Worm (Caenorhabditis elegans): Measurements from ENCODE around the gene C35D10.8.

DNA sequence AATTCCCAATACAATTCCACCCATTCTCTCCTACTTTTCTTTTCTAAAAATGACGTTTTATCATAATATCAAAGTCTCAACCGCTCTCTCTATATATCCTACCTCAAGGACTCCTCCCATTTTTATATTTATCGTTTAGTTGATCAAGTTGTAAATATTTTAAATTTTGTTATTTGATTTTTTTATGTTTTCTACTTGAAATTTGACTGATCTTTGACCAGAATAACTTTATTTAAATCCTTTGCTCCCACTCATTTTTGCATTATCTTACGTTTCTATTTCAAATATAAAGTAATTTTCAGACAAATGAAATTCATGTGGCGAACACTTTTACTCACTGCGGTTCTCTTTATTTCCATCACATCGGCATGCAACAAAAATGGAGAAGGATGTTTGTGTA is 17.6 kb upstream of the C35D10.8 start, which contains the start of the genes acbp-7 and F26A1.19:
- TF ChIP-seq cog-1 (tag; optimal IDR thresholded peaks at IDR 0.05) (no peak), T22C8.4 (GFP tag; IDR thresholded peaks at IDR 0.05) (no peak), ref-1 (GFP tag; conservative IDR thresholded peaks at IDR 0.05) (no peak), tab-1 (GFP tag; IDR thresholded peaks at IDR 0.05) (no peak), flt-1 (GFP tag; IDR thresholded peaks at IDR 0.05) (no peak), ztf-29 (GFP tag; IDR thresholded peaks at IDR 0.05) (no peak)

All from whole organism, midembryonic.